Fruit fly (Drosophila melanogaster) whole organism: Measurements from ENCODE around the gene MED1.

ENCODE experiments used
- pan ChIP-seq: fragments of >200 bp; optimal IDR thresholded peaks from 2 replicates; lab custom pipeline; 2017
- usp ChIP-seq: fragments of >200 bp; optimal IDR thresholded peaks from 2 replicates; lab custom pipeline; 2017; ENCODE audit warnings: missing biosample characterization, missing genetic modification characterization, mixed read lengths

DNA sequence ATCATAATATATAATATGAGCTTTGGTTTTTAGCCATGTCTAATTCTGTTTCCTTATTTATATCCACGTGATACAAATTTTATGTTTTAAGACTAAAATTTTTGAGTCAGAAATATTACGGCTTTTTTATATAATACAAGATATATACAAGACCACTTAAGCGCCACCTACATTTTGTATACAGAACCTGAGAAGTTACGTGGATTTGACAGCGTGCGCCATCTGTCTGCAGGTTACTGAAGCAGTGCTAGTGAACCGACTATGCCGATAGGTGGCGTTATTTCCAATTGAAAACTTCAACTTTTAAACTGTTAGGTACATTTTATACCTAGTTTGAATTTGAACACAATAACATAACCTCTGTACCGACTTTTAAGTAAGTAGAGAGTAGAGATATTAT is 18.5 kb upstream of the MED1 start:
- TF ChIP-seq pan (no peak), usp (GFP tag; lab: Kevin White, UChicago) (no peak)
